Worm (Caenorhabditis elegans): ENCODE measurements around the gene tag-297.

- TF ChIP-seq daf-8 (GFP tag; IDR thresholded peaks at IDR 0.05) (no peak), fos-1 (tag; optimal IDR thresholded peaks at IDR 0.05) (no peak), daf-16 (GFP tag; optimal IDR thresholded peaks at IDR 0.05) (no peak), daf-16 (tag; optimal IDR thresholded peaks at IDR 0.05) (no peak)
Measured at ce11 chrII:14582206-14582605, 45.2 kb upstream of the tag-297 start, which contains the start of gene C01G12.3.

Data from whole organism, L4 larva.